Worm (Caenorhabditis elegans) whole organism, L3 larva: Measurements from ENCODE around the gene Y62E10A.19.

Source experiments
- R02D3.7 ChIP-seq: fragments of 150-350 bp; optimal IDR thresholded peaks from 2 replicates; lab custom pipeline; 2014; ENCODE audit warnings: missing biosample characterization, missing genetic modification characterization
- ZK546.5 ChIP-seq: sonication (generic microtip); optimal IDR thresholded peaks from 2 replicates; lab custom pipeline; 2017; ENCODE audit warnings: missing biosample characterization, missing genetic modification characterization
- aly-2 ChIP-seq: fragments of 150-350 bp; optimal IDR thresholded peaks from 2 replicates; lab custom pipeline; 2014; ENCODE audit warnings: missing biosample characterization, missing genetic modification characterization
- ama-1 ChIP-seq: fragments of 150-350 bp; optimal IDR thresholded peaks from 2 replicates; lab custom pipeline; 2018
- ceh-16 ChIP-seq: sonication (generic microtip); optimal IDR thresholded peaks from 2 replicates; lab custom pipeline; 2017; ENCODE audit warnings: missing biosample characterization, missing genetic modification characterization
- ceh-28 ChIP-seq: fragments of 150-350 bp; optimal IDR thresholded peaks from 2 replicates; lab custom pipeline; 2014; ENCODE audit warnings: missing biosample characterization, missing genetic modification reagents, missing genetic modification characterization
- ceh-82 ChIP-seq: fragments of 150-350 bp; optimal IDR thresholded peaks from 2 replicates; lab custom pipeline; 2014; ENCODE audit warnings: missing biosample characterization, missing genetic modification characterization
- ceh-9 ChIP-seq: sonication (generic microtip); optimal IDR thresholded peaks from 2 replicates; lab custom pipeline; 2018; ENCODE audit warnings: missing biosample characterization, missing genetic modification characterization
- daf-12 ChIP-seq: fragments of 150-350 bp; optimal IDR thresholded peaks from 2 replicates; lab custom pipeline; 2014; ENCODE audit warnings: missing biosample characterization, missing genetic modification reagents, missing genetic modification characterization
- egl-27 ChIP-seq: sonication (generic microtip); optimal IDR thresholded peaks from 4 replicates; lab custom pipeline; 2017; ENCODE audit warnings: missing biosample characterization, missing genetic modification reagents, missing genetic modification characterization
- elt-2 ChIP-seq: sonication (generic microtip); optimal IDR thresholded peaks from 2 replicates; lab custom pipeline; 2016; ENCODE audit warnings: missing genetic modification reagents, mild to moderate bottlenecking, missing genetic modification characterization, missing compliant biosample characterization
- elt-3 ChIP-seq, 3 experiments: fragments of 150-350 bp in 1 of 3; sonication (generic microtip) in 2 of 3; optimal IDR thresholded peaks; 2 replicates in 2 of 3; 4 replicates in 1 of 3; lab custom pipeline; 2014 to 2017; ENCODE audit warnings: missing biosample characterization in 3 of 3, missing genetic modification characterization in 3 of 3
- eor-1 ChIP-seq, 2 experiments: fragments of 150-350 bp; optimal IDR thresholded peaks; 2 replicates each; lab custom pipeline; 2014 to 2018; ENCODE audit warnings: missing biosample characterization in 2 of 2, missing genetic modification characterization in 2 of 2
- fkh-10 ChIP-seq: sonication (generic microtip); optimal IDR thresholded peaks from 2 replicates; lab custom pipeline; 2017; ENCODE audit warnings: missing biosample characterization, missing genetic modification reagents, missing genetic modification characterization
- fkh-2 ChIP-seq: fragments of 150-350 bp; optimal IDR thresholded peaks from 2 replicates; lab custom pipeline; 2014; ENCODE audit warnings: missing biosample characterization, missing genetic modification reagents, missing genetic modification characterization
- fos-1 ChIP-seq: fragments of 150-350 bp; optimal IDR thresholded peaks from 2 replicates; lab custom pipeline; 2014; ENCODE audit warnings: missing biosample characterization, missing genetic modification characterization
- hmg-11 ChIP-seq: sonication (generic microtip); optimal IDR thresholded peaks from 2 replicates; lab custom pipeline; 2016; ENCODE audit warnings: missing genetic modification characterization, missing compliant biosample characterization
- jun-1 ChIP-seq: fragments of 150-350 bp; optimal IDR thresholded peaks from 2 replicates; lab custom pipeline; 2014; ENCODE audit warnings: missing biosample characterization, missing genetic modification reagents, missing genetic modification characterization
- lin-39 ChIP-seq: fragments of 150-350 bp; optimal IDR thresholded peaks from 2 replicates; lab custom pipeline; 2018; ENCODE audit warnings: missing biosample characterization, missing genetic modification reagents, missing genetic modification characterization
- lsy-12 ChIP-seq: sonication (generic microtip); optimal IDR thresholded peaks from 2 replicates; lab custom pipeline; 2016; ENCODE audit warnings: mild to moderate bottlenecking, missing genetic modification characterization, missing compliant biosample characterization
- mdl-1 ChIP-seq: fragments of 150-350 bp; optimal IDR thresholded peaks from 2 replicates; lab custom pipeline; 2014; ENCODE audit warnings: missing biosample characterization, missing genetic modification characterization
- mml-1 ChIP-seq: fragments of 150-350 bp; sonication (generic microtip); optimal IDR thresholded peaks from 3 replicates; lab custom pipeline; 2014; ENCODE audit warnings: missing biosample characterization, missing genetic modification characterization
- nfya-1 ChIP-seq: sonication (generic microtip); optimal IDR thresholded peaks from 2 replicates; lab custom pipeline; 2017; ENCODE audit warnings: missing genetic modification characterization, mild to moderate bottlenecking, missing compliant biosample characterization, antibody characterized with exemption, moderate library complexity; ENCODE audit not compliant: insufficient read depth
- nhr-11 ChIP-seq: fragments of 150-350 bp; optimal IDR thresholded peaks from 2 replicates; lab custom pipeline; 2014; ENCODE audit warnings: missing biosample characterization, missing genetic modification characterization
- nhr-12 ChIP-seq: fragments of 150-350 bp; optimal IDR thresholded peaks from 2 replicates; lab custom pipeline; 2014; ENCODE audit warnings: missing biosample characterization, missing genetic modification characterization
- nhr-23 ChIP-seq: fragments of 150-350 bp; optimal IDR thresholded peaks from 2 replicates; lab custom pipeline; 2014; ENCODE audit warnings: missing biosample characterization, missing genetic modification reagents, missing genetic modification characterization
- nhr-25 ChIP-seq: sonication (generic microtip); optimal IDR thresholded peaks from 2 replicates; lab custom pipeline; 2017; ENCODE audit warnings: missing biosample characterization, missing genetic modification characterization
- nhr-28 ChIP-seq: fragments of 150-350 bp; optimal IDR thresholded peaks from 2 replicates; lab custom pipeline; 2014; ENCODE audit warnings: missing biosample characterization, missing genetic modification characterization
- nhr-43 ChIP-seq: sonication (generic microtip); optimal IDR thresholded peaks from 2 replicates; lab custom pipeline; 2016; ENCODE audit warnings: mild to moderate bottlenecking, missing genetic modification characterization, missing compliant biosample characterization; ENCODE audit not compliant: poor library complexity, severe bottlenecking
- nhr-76 ChIP-seq: fragments of 150-350 bp; sonication (generic microtip); optimal IDR thresholded peaks from 5 replicates; lab custom pipeline; 2014; ENCODE audit warnings: missing biosample characterization, missing genetic modification characterization
- nhr-77 ChIP-seq: fragments of 150-350 bp; optimal IDR thresholded peaks from 2 replicates; lab custom pipeline; 2014; ENCODE audit warnings: missing biosample characterization, missing genetic modification characterization
- pha-4 ChIP-seq: fragments of 150-350 bp; optimal IDR thresholded peaks from 2 replicates; lab custom pipeline; 2014; ENCODE audit warnings: missing biosample characterization, missing genetic modification reagents, missing genetic modification characterization
- pqm-1 ChIP-seq: fragments of 150-350 bp; optimal IDR thresholded peaks from 2 replicates; lab custom pipeline; 2017; ENCODE audit warnings: missing biosample characterization, missing genetic modification characterization, inconsistent platforms
- sea-2 ChIP-seq: fragments of 150-350 bp; sonication (generic microtip); optimal IDR thresholded peaks from 4 replicates; lab custom pipeline; 2014; ENCODE audit warnings: missing biosample characterization, missing genetic modification reagents, missing genetic modification characterization
- skn-1 ChIP-seq: fragments of 150-350 bp; optimal IDR thresholded peaks from 2 replicates; lab custom pipeline; 2014; ENCODE audit warnings: missing biosample characterization, missing genetic modification characterization
- snpc-4 ChIP-seq: fragments of 150-350 bp; optimal IDR thresholded peaks from 2 replicates; lab custom pipeline; 2014; ENCODE audit warnings: missing biosample characterization, missing genetic modification characterization
- tbx-2 ChIP-seq: sonication (generic microtip); optimal IDR thresholded peaks from 2 replicates; lab custom pipeline; 2016; ENCODE audit warnings: mild to moderate bottlenecking, missing genetic modification characterization, missing compliant biosample characterization
- unc-39 ChIP-seq: sonication (generic microtip); optimal IDR thresholded peaks from 4 replicates; lab custom pipeline; 2017; ENCODE audit warnings: missing biosample characterization, missing genetic modification characterization
- unc-62 ChIP-seq: fragments of 150-350 bp; sonication (generic microtip); optimal IDR thresholded peaks from 4 replicates; lab custom pipeline; 2014; ENCODE audit warnings: missing biosample characterization, missing genetic modification reagents, missing genetic modification characterization
- zag-1 ChIP-seq: fragments of 150-350 bp; optimal IDR thresholded peaks from 2 replicates; lab custom pipeline; 2014; ENCODE audit warnings: missing biosample characterization, missing genetic modification characterization
- ztf-11 ChIP-seq: fragments of 150-350 bp; optimal IDR thresholded peaks from 2 replicates; lab custom pipeline; 2014; ENCODE audit warnings: missing biosample characterization, missing genetic modification characterization
- ztf-4 ChIP-seq: fragments of 150-350 bp; optimal IDR thresholded peaks from 2 replicates; lab custom pipeline; 2014; ENCODE audit warnings: missing biosample characterization, missing genetic modification characterization

The Y62E10A.19 gene

DNA sequence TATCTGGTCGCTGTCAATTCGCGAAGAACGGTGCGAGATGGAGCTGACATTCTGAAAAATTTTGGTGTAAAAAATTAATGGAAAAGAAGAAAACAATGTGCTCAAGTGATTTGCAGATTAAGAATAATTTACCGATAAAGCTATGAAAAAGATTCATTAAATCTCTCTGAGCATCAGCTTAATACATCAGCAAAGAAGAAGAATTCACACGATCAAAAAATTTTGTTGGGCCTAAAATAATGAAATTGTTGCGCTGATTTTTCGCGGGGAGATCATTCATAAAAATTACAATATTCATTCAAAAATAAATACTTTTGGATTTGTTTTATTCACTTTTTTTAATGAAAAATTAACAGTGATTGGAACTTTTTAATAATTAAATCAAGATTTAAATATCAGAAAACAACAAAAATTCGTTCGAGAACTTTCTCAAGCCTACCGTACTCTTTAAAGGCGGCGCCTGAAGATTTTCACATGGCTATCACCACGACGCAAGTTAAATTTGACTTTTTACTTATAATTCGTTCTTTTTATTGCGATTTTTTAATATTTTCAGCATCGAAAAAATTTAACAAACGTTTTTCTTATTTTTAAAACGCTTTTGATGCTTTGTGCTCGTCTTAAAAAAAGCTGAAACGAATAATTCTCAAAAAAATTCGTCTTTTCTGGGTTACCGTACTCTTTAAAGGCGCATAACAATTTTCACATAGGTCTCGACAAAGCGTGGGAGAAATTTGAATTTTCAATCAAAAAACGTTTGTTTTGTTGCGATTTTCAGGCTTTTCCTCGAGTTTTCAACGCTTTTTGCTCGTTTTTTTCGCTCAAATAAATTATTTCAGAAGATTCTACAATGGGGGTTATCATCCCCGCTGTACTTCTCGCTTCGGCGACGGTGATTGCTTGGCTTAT, 7.4 kb downstream of the Y62E10A.19 start, which contains the start of the genes memi-2 and cyp-31A5:
memi-2 (minus strand) TSS at position 51 of the 909 bp plus-strand sequence.
cyp-31A5 (plus strand) TSS at position 834 of the 909 bp plus-strand sequence.
- TF ChIP-seq pha-4 = no peak

- TF ChIP-seq hmg-11 (tag; lab: Kevin White, UChicago) (no peak), unc-39 (tag; lab: Kevin White, UChicago) (no peak), snpc-4 (tag; lab: Kevin White, UChicago) (no peak), elt-2 (tag; lab: Kevin White, UChicago) (no peak)
Observed at ce11 chrIV:13398728-13399127, 9.4 kb downstream of the Y62E10A.19 start, which contains the start of gene Y62E10A.13. Gene Y62E10A.13, minus strand, starts transcription at chrIV:13399053.

DNA sequence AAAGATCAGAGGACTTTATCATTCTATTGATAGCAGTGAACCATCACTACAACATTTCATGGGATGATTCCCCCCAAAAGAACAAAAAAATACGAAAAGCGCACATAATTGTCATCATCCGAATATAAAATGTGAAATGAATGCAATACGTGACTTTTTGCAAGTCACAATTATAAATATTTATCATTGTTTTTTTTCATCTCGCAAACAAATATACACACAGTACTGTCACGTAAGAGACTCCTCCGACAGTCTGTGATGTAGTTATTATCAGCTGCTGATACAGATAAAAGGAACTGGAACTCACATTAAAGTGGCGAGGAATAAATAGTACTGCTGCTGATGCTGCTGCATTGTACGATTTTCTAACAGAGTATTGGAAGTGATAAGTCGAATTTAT, 11.7 kb downstream of the Y62E10A.19 start:
- TF ChIP-seq R02D3.7 (no peak), pha-4 (peak; percentile 78), unc-39 (tag; lab: Kevin White, UChicago) (no peak), tbx-2 (tag; lab: Kevin White, UChicago) (no peak), hmg-11 (tag; lab: Kevin White, UChicago) (no peak), ceh-16 (tag; lab: Kevin White, UChicago) (no peak), sea-2 (GFP tag; lab: Kevin White, UChicago) (no peak), jun-1 (tag; lab: Kevin White, UChicago) (no peak), ztf-11 (no peak), fkh-10 (GFP tag; lab: Kevin White, UChicago) (no peak), ZK546.5 (no peak), elt-2 (tag; lab: Kevin White, UChicago) (peak; percentile 90), nhr-43 (tag; lab: Kevin White, UChicago) (peak; percentile 8), mml-1 (no peak), ceh-28 (tag; lab: Kevin White, UChicago) (no peak), zag-1 (no peak), nhr-77 (tag; lab: Kevin White, UChicago) (no peak), skn-1 (tag; lab: Kevin White, UChicago) (peak; percentile 73), ama-1 (no peak), ceh-82 (tag; lab: Kevin White, UChicago) (no peak), pqm-1 (tag; lab: Kevin White, UChicago) (peak; percentile 91), elt-3 (tag; optimal IDR thresholded peaks at IDR 0.05; lab: Kevin White, UChicago) (peak in 1 of 3 experiments; percentile 15), eor-1 (tag; optimal IDR thresholded peaks at IDR 0.05; lab: Kevin White, UChicago) (no peak), egl-27 (no peak)

- peak; percentile 63 for TF ChIP-seq mdl-1 (tag; lab: Kevin White, UChicago)
- TF ChIP-seq lin-39 (tag; lab: Kevin White, UChicago) = peak; percentile 95
- peak; percentile 18 for TF ChIP-seq fos-1
- TF ChIP-seq ceh-28 (tag; lab: Kevin White, UChicago) = peak; percentile 65
- peak; percentile 38 for TF ChIP-seq ztf-4 (tag; lab: Kevin White, UChicago)
- peak; percentile 59 for TF ChIP-seq lsy-12 (tag; lab: Kevin White, UChicago)
- TF ChIP-seq skn-1 (tag; lab: Kevin White, UChicago) = peak; percentile 6
- peak; percentile 91 for TF ChIP-seq nfya-1
- TF ChIP-seq nhr-11 (tag; lab: Kevin White, UChicago) = peak; percentile 59
- TF ChIP-seq unc-62 (GFP tag; lab: Kevin White, UChicago) = peak; percentile 81
- TF ChIP-seq nhr-76 = no peak
- peak; percentile 95 for TF ChIP-seq hmg-11 (tag; lab: Kevin White, UChicago)
- TF ChIP-seq jun-1 (tag; lab: Kevin White, UChicago) = peak; percentile 87
- TF ChIP-seq fkh-2 (tag; lab: Kevin White, UChicago) = no peak
- no peak for TF ChIP-seq ama-1
- no peak for TF ChIP-seq ztf-11
- peak; percentile 100 for TF ChIP-seq mml-1
- no peak for TF ChIP-seq eor-1 (tag; optimal IDR thresholded peaks at IDR 0.05; lab: Kevin White, UChicago)
- no peak for TF ChIP-seq aly-2 (tag; lab: Kevin White, UChicago)
- peak; percentile 70 for TF ChIP-seq fkh-10 (GFP tag; lab: Kevin White, UChicago)
- TF ChIP-seq tbx-2 (tag; lab: Kevin White, UChicago) = peak; percentile 73
- TF ChIP-seq elt-2 (tag; lab: Kevin White, UChicago) = peak; percentile 91
- peak; percentile 66 for TF ChIP-seq R02D3.7
- TF ChIP-seq pqm-1 (tag; lab: Kevin White, UChicago) = peak; percentile 65
- TF ChIP-seq nhr-23 (tag; lab: Kevin White, UChicago) = peak; percentile 82
- TF ChIP-seq ceh-16 (tag; lab: Kevin White, UChicago) = no peak
- peak; percentile 90 for TF ChIP-seq nhr-25 (tag; lab: Kevin White, UChicago)
- TF ChIP-seq daf-12 (tag; lab: Kevin White, UChicago) = no peak
- TF ChIP-seq nhr-43 (tag; lab: Kevin White, UChicago) = peak; percentile 93
- TF ChIP-seq ceh-82 (tag; lab: Kevin White, UChicago) = no peak
- no peak for TF ChIP-seq nhr-28
- peak in 1 of 3 experiments; percentile 54 for TF ChIP-seq elt-3 (tag; optimal IDR thresholded peaks at IDR 0.05; lab: Kevin White, UChicago)
- no peak for TF ChIP-seq ceh-9
- no peak for TF ChIP-seq nhr-12 (tag; lab: Kevin White, UChicago)
- peak; percentile 81 for TF ChIP-seq pha-4
Observed at ce11 chrIV:13395255-13395654, 12.9 kb downstream of the Y62E10A.19 start.
